Fruit fly (Drosophila melanogaster) S2 (cell line): ENCODE measurements around the gene Tsf2.

ENCODE experiments used
- CG8478 ChIP-seq: fragments of >200 bp; optimal IDR thresholded peaks from 2 replicates; lab custom pipeline; 2018
- CTCF ChIP-seq, 2 experiments: fragments of >200 bp; optimal IDR thresholded peaks; 2 replicates each; lab custom pipeline; 2018

- TF ChIP-seq CTCF (optimal IDR thresholded peaks at IDR 0.05; lab: Kevin White, UChicago), result no peak
- TF ChIP-seq CG8478 (lab: Kevin White, UChicago), result no peak
These were observed 15.9 kb upstream of the Tsf2 start for dm6 chr3L:12549471-12549870.
